Worm (Caenorhabditis elegans): Measurements from ENCODE around the gene T05A10.6.
A peak's percentile ranks its signal among the peaks of the same experiment; 100 is the strongest.

Gene T05A10.6

ce11 chrX:10821160-10821559 is 26.6 kb upstream of the T05A10.6 start (continued):
- TF ChIP-seq fkh-2 (tag; optimal IDR thresholded peaks at IDR 0.05): no peak
- no peak for TF ChIP-seq ceh-28 (tag; optimal IDR thresholded peaks at IDR 0.05)
- no peak for TF ChIP-seq egl-5 (tag; optimal IDR thresholded peaks at IDR 0.05)

ce11 chrX:10820511-10820910 is 26.0 kb upstream of the T05A10.6 start, which contains the start of gene F31B12.3:
Gene F31B12.3 (minus strand): TSS chrX:10820611.
- TF ChIP-seq lsy-12 (tag; optimal IDR thresholded peaks at IDR 0.05): no peak
- no peak for TF ChIP-seq elt-1 (tag; optimal IDR thresholded peaks at IDR 0.05)
- TF ChIP-seq nhr-67 (tag; optimal IDR thresholded peaks at IDR 0.05): no peak

ce11 chrX:10804441-10804840 is 9.9 kb upstream of the T05A10.6 start, which contains the start of gene F31B12.4:
Gene F31B12.4 (plus strand): TSS chrX:10804741.
- no peak for TF ChIP-seq mml-1 (tag; optimal IDR thresholded peaks at IDR 0.05)
- TF ChIP-seq nhr-77 (tag; optimal IDR thresholded peaks at IDR 0.05): no peak
- TF ChIP-seq R02D3.7 (tag; optimal IDR thresholded peaks at IDR 0.05): no peak
- TF ChIP-seq aly-2 (tag; optimal IDR thresholded peaks at IDR 0.05): no peak
- no peak for TF ChIP-seq ceh-82 (tag; optimal IDR thresholded peaks at IDR 0.05)
- TF ChIP-seq fos-1 (tag; optimal IDR thresholded peaks at IDR 0.05): no peak
- no peak for TF ChIP-seq daf-12 (tag; optimal IDR thresholded peaks at IDR 0.05)
- TF ChIP-seq eor-1 (tag; optimal IDR thresholded peaks at IDR 0.05): no peak

ce11 chrX:10792435-10792834 is 2.1 kb downstream of the T05A10.6 start, which contains the start of gene vap-2:
Gene vap-2 (minus strand): TSS chrX:10792535.
- TF ChIP-seq nhr-77 (tag; optimal IDR thresholded peaks at IDR 0.05) (no peak), nhr-25 (tag; optimal IDR thresholded peaks at IDR 0.05) (no peak), aly-2 (tag; optimal IDR thresholded peaks at IDR 0.05) (no peak), lin-39 (tag; optimal IDR thresholded peaks at IDR 0.05) (no peak), nhr-67 (tag; optimal IDR thresholded peaks at IDR 0.05) (no peak), ztf-4 (tag; optimal IDR thresholded peaks at IDR 0.05) (no peak)

ce11 chrX:10787203-10787602 is 7.3 kb downstream of the T05A10.6 start, which contains the start of gene ttr-14:
Gene ttr-14 (plus strand): TSS chrX:10787503.
- TF ChIP-seq ZK546.5 (tag; optimal IDR thresholded peaks at IDR 0.05) (no peak), nhr-11 (tag; optimal IDR thresholded peaks at IDR 0.05) (no peak), mml-1 (tag; optimal IDR thresholded peaks at IDR 0.05) (no peak)

ce11 chrX:10783822-10784221 is 10.7 kb downstream of the T05A10.6 start, which contains the start of gene clc-4:
Gene clc-4 (minus strand): TSS chrX:10783922.
- TF ChIP-seq nhr-77 (tag; optimal IDR thresholded peaks at IDR 0.05) (no peak), R02D3.7 (tag; optimal IDR thresholded peaks at IDR 0.05) (no peak), aly-2 (tag; optimal IDR thresholded peaks at IDR 0.05) (no peak), fos-1 (tag; optimal IDR thresholded peaks at IDR 0.05) (no peak), ztf-4 (tag; optimal IDR thresholded peaks at IDR 0.05) (no peak), unc-62 (GFP tag; optimal IDR thresholded peaks at IDR 0.05) (no peak)

- TF ChIP-seq pqm-1 (tag; optimal IDR thresholded peaks at IDR 0.05) (peak; percentile 53), ceh-9 (tag; optimal IDR thresholded peaks at IDR 0.05) (no peak), jun-1 (tag; optimal IDR thresholded peaks at IDR 0.05) (peak; percentile 48), nhr-25 (tag; optimal IDR thresholded peaks at IDR 0.05) (no peak), elt-2 (tag; optimal IDR thresholded peaks at IDR 0.05) (peak; percentile 75), nhr-77 (tag; optimal IDR thresholded peaks at IDR 0.05) (no peak), nfya-1 (tag; optimal IDR thresholded peaks at IDR 0.05; ENCODE audit: insufficient read depth) (no peak), skn-1 (tag; optimal IDR thresholded peaks at IDR 0.05) (no peak), unc-39 (tag; optimal IDR thresholded peaks at IDR 0.05) (no peak)
Measured at ce11 chrX:10780542-10781266, 13.8 kb downstream of the T05A10.6 start.

- TF ChIP-seq elt-2 (tag; optimal IDR thresholded peaks at IDR 0.05): peak; percentile 9
- TF ChIP-seq mml-1 (tag; optimal IDR thresholded peaks at IDR 0.05): no peak
Measured at ce11 chrX:10774865-10775264, 19.7 kb downstream of the T05A10.6 start.
